Fruit fly (Drosophila melanogaster) whole organism, adult: Measurements from ENCODE around the gene tnc.

Experiments
- CG14711 ChIP-seq: fragments of 200-800 bp; sonication (Bioruptor generic); optimal IDR thresholded peaks from 2 replicates; lab custom pipeline; 2018; ENCODE audit warnings: missing biosample characterization, mild to moderate bottlenecking, missing genetic modification characterization, moderate library complexity
- CG1620 ChIP-seq: fragments of 200-800 bp; sonication (Bioruptor generic); optimal IDR thresholded peaks from 2 replicates; lab custom pipeline; 2016; ENCODE audit warnings: missing biosample characterization, missing genetic modification characterization
- CG5204 ChIP-seq: fragments of 200-800 bp; sonication (Bioruptor generic); optimal IDR thresholded peaks from 2 replicates; lab custom pipeline; 2016; ENCODE audit warnings: missing biosample characterization, missing genetic modification characterization
- Crg-1 ChIP-seq: fragments of 200-800 bp; sonication (Bioruptor generic); optimal IDR thresholded peaks from 2 replicates; lab custom pipeline; 2016; ENCODE audit warnings: missing biosample characterization, missing genetic modification characterization
- cnc ChIP-seq, 2 experiments: fragments of >200 bp; optimal IDR thresholded peaks; 2 replicates each; lab custom pipeline; 2017
- kay ChIP-seq: fragments of 200-800 bp; sonication (Bioruptor generic); peaks from one replicate; lab custom pipeline; 2016; ENCODE audit warnings: missing biosample characterization, missing genetic modification characterization, borderline replicate concordance
- pad ChIP-seq: fragments of 200-800 bp; sonication (Bioruptor generic); optimal IDR thresholded peaks from 3 replicates; lab custom pipeline; 2017; ENCODE audit warnings: missing biosample characterization, missing genetic modification characterization, mild to moderate bottlenecking, moderate library complexity, missing genetic modification reagents

DNA sequence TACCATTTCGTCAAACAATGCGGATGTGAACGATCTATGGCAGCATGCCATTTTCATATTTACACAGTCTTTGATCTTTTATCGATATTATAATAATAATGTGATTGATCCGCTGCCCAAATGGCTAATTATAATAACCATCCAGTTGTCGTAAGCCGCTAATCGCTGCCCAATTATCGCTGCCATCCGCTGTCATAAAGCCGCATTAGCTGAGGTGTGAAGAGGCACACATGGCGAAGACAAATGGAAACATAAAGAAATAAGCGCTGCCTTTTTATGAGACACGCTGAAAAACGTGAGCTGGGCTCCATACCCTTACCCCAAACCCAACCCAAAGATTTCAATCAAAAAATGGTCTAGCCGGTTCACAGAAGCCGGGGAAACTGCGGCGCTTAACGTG lies 27.8 kb downstream of the tnc start:
- no peak for TF ChIP-seq CG14711 (tag; lab: Kevin White, UChicago)
- no peak for TF ChIP-seq CG1620
- no peak for TF ChIP-seq kay (GFP tag; lab: Kevin White, UChicago)
- TF ChIP-seq pad: no peak
- TF ChIP-seq CG5204 (GFP tag; lab: Kevin White, UChicago): no peak
- TF ChIP-seq cnc (optimal IDR thresholded peaks at IDR 0.05; lab: Kevin White, UChicago): no peak
- TF ChIP-seq Crg-1: no peak
